Fruit fly (Drosophila melanogaster): Measurements from ENCODE around the gene CG7208.

CG7208 gene

DNA sequence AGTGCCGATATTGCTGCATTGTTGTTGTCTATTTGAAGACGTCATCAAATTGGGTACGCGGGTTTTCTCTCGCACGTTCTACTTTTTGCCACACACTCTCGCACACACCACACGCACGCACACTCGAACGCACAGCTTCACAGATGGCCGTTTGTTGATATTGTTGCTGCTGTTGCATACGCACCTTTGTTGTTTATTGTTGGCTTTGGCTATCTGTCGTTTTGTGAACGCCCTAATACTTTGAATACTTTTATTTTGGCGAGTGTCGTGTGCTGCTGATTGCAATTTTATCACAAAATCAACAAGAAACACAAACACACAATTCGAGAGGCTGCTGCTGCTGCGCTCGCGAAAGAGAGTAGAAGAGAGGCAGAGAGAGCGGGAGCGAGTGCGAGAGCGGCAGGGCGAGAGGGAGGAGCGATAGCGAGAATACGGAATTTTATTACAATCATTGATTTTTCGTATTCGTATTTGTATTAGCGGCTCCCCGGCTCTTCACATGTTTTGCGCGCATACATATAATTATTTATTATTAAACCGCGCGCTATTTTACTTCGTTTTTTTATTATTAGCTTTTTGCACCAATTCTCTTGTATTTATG is 13.1 kb upstream of the CG7208 start:
- TF ChIP-seq Sox102F (GFP tag; optimal IDR thresholded peaks at IDR 0.05) (peak; percentile 56), CG32006 (GFP tag; optimal IDR thresholded peaks at IDR 0.05) (peak; percentile 23), acj6 (GFP tag; optimal IDR thresholded peaks at IDR 0.05) (no peak), CG6854 (GFP tag; optimal IDR thresholded peaks at IDR 0.05) (peak; percentile 42), Ets96B (tag; optimal IDR thresholded peaks at IDR 0.05) (no peak), Eip78C (GFP tag) (peak; percentile 72), Sox14 (GFP tag; optimal IDR thresholded peaks at IDR 0.05) (peak; percentile 6), CG15336 (GFP tag; IDR thresholded peaks at IDR 0.05) (no peak), Hr4 (GFP tag; optimal IDR thresholded peaks at IDR 0.05) (peak; percentile 23), ss (GFP tag; optimal IDR thresholded peaks at IDR 0.05) (peak; percentile 24 to 43), Eip75B (GFP tag; optimal IDR thresholded peaks at IDR 0.05) (peak; percentile 40), fkh (GFP tag; optimal IDR thresholded peaks at IDR 0.05) (peak; percentile 97), CG3032 (tag; optimal IDR thresholded peaks at IDR 0.05) (peak; percentile 12), fd59A (GFP tag; optimal IDR thresholded peaks at IDR 0.05) (no peak), CG1621 (tag; optimal IDR thresholded peaks at IDR 0.05) (peak; percentile 50), Gug (GFP tag; IDR thresholded peaks at IDR 0.05) (no peak), CG16779 (tag; optimal IDR thresholded peaks at IDR 0.05) (peak; percentile 38), topi (GFP tag; optimal IDR thresholded peaks at IDR 0.05) (peak; percentile 17), dsx (GFP tag; optimal IDR thresholded peaks at IDR 0.05; ENCODE audit: poor library complexity, severe bottlenecking) (peak; percentile 57), cyc (GFP tag; optimal IDR thresholded peaks at IDR 0.05) (no peak), CG8119 (GFP tag; IDR thresholded peaks at IDR 0.05) (no peak), vri (GFP tag; optimal IDR thresholded peaks at IDR 0.05) (peak; percentile 80), svp (GFP tag) (peak; percentile 55), dac (GFP tag; optimal IDR thresholded peaks at IDR 0.05) (no peak), esn (GFP tag; optimal IDR thresholded peaks at IDR 0.05) (peak; percentile 48), Met (GFP tag; optimal IDR thresholded peaks at IDR 0.05) (peak; percentile 44), fd85E (GFP tag; optimal IDR thresholded peaks at IDR 0.05) (peak; percentile 53), CG6792 (GFP tag; optimal IDR thresholded peaks at IDR 0.05) (peak; percentile 39), net (GFP tag; optimal IDR thresholded peaks at IDR 0.05) (no peak), pdm3 (GFP tag; optimal IDR thresholded peaks at IDR 0.05) (peak; percentile 5), CG6808 (GFP tag; optimal IDR thresholded peaks at IDR 0.05) (peak; percentile 21), CG8632 (GFP tag; optimal IDR thresholded peaks at IDR 0.05) (peak; percentile 45), CG34406 (GFP tag; optimal IDR thresholded peaks at IDR 0.05) (peak; percentile 41), CG11762 (GFP tag; optimal IDR thresholded peaks at IDR 0.05; ENCODE audit: insufficient read depth) (peak; percentile 27), CG9139 (GFP tag; optimal IDR thresholded peaks at IDR 0.05) (peak; percentile 37), CG6276 (GFP tag; optimal IDR thresholded peaks at IDR 0.05) (peak; percentile 96), spab (GFP tag; optimal IDR thresholded peaks at IDR 0.05) (peak; percentile 41)

DNA sequence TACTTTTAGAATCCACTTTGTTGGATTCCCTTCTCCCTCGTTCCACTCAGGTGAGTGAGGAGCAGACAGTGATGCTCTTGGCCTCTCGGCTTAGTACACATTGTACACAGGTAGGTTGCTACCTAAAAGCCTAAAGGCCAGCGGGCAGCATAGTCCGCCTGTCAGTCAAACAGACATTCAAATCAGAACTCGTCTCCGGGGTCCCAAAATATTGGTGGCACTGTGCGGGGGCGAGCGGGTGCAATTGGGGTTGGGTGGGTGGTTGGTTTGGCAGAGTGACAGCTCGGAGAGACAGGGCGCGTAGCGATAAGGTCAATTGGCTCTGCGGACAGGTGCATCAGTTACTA is 12.3 kb upstream of the CG7208 start:
- TF ChIP-seq Hr39 (GFP tag; optimal IDR thresholded peaks at IDR 0.05) (no peak), fkh (GFP tag; optimal IDR thresholded peaks at IDR 0.05) (no peak), net (GFP tag; optimal IDR thresholded peaks at IDR 0.05) (no peak), achi (GFP tag; optimal IDR thresholded peaks at IDR 0.05) (no peak), CG6792 (GFP tag; optimal IDR thresholded peaks at IDR 0.05) (no peak), topi (GFP tag; optimal IDR thresholded peaks at IDR 0.05) (no peak), Eip75B (GFP tag; optimal IDR thresholded peaks at IDR 0.05) (no peak), dsx (GFP tag; optimal IDR thresholded peaks at IDR 0.05; ENCODE audit: poor library complexity, severe bottlenecking) (no peak), Blimp-1 (GFP tag; optimal IDR thresholded peaks at IDR 0.05) (no peak), CG8119 (GFP tag; IDR thresholded peaks at IDR 0.05) (no peak), CG8319 (GFP tag; optimal IDR thresholded peaks at IDR 0.05) (no peak), Gug (GFP tag; IDR thresholded peaks at IDR 0.05) (no peak), Ets96B (tag; optimal IDR thresholded peaks at IDR 0.05) (no peak), CG6808 (GFP tag; optimal IDR thresholded peaks at IDR 0.05) (no peak), fd59A (GFP tag; optimal IDR thresholded peaks at IDR 0.05) (no peak), lz (GFP tag; optimal IDR thresholded peaks at IDR 0.05) (no peak), CG15336 (GFP tag; IDR thresholded peaks at IDR 0.05) (no peak), CG6276 (GFP tag; optimal IDR thresholded peaks at IDR 0.05) (no peak), Smox (GFP tag; optimal IDR thresholded peaks at IDR 0.05) (no peak)
